In the genomic region with DNA sequence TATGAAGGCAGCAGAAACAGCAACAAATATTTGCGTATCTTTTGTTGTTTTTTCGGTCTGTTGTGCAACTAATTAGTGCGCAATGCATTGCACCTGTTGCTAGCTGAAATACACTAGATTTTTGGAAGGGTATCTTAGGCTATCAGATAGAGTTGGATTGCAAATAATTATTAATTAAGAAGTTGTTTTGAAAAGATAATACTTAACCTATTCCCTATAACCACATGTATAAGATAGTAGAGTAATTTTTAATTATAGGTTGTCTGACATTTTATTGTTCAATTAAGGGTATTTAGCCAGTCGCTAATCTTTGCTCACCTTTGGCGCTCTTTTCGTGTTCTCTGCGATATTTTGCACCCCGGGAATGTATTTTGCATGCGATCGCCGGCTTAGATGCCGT, we compare ENCODE assay signal across 3 fruit fly cellular contexts.
TF ChIP-seq lines count a peak whose summit lies in the region.

No protein-coding gene starts in this region.

- TF ChIP-seq CTCF in whole organism, embryonic (GFP tag; optimal IDR thresholded peaks at IDR 0.05; lab: Kevin White, UChicago), result no peak

TF ChIP-seq in whole organism, embryonic, 481 proteins besides CTCF, POLR2A, EP300 and RAD21:
- TF ChIP-seq pfk (GFP tag; optimal IDR thresholded peaks at IDR 0.05; lab: Kevin White, UChicago) (no peak), D19A (tag; optimal IDR thresholded peaks at IDR 0.05; lab: Kevin White, UChicago) (peak; percentile 8), Drgx (GFP tag; IDR thresholded peaks at IDR 0.05; lab: Robert Waterston, UW) (peak; percentile 50; the same call in 1 of the 2 replicates), sr (GFP tag; IDR thresholded peaks at IDR 0.05; lab: Robert Waterston, UW) (no peak)
TF ChIP-seq in whole organism, embryonic: peak in this region for 2.

TF ChIP-seq in whole organism, prepupa, 60 proteins besides CTCF, POLR2A, EP300 and RAD21 (continues in another document):
- TF ChIP-seq CG6792 (GFP tag; optimal IDR thresholded peaks at IDR 0.05; lab: Kevin White, UChicago) (no peak), CG8319 (GFP tag; optimal IDR thresholded peaks at IDR 0.05; lab: Kevin White, UChicago) (no peak), CG7368 (GFP tag; optimal IDR thresholded peaks at IDR 0.05; lab: Kevin White, UChicago) (no peak), CG11902 (GFP tag; optimal IDR thresholded peaks at IDR 0.05; lab: Kevin White, UChicago) (no peak), CG10631 (GFP tag; optimal IDR thresholded peaks at IDR 0.05; lab: Kevin White, UChicago) (peak; percentile 15), CG16779 (tag; optimal IDR thresholded peaks at IDR 0.05; lab: Kevin White, UChicago) (no peak), CG9139 (GFP tag; optimal IDR thresholded peaks at IDR 0.05; lab: Kevin White, UChicago) (no peak), net (GFP tag; optimal IDR thresholded peaks at IDR 0.05; lab: Kevin White, UChicago) (no peak), CG34406 (GFP tag; optimal IDR thresholded peaks at IDR 0.05; lab: Kevin White, UChicago) (no peak), acj6 (GFP tag; optimal IDR thresholded peaks at IDR 0.05; lab: Kevin White, UChicago) (peak; percentile 16), CG3032 (tag; optimal IDR thresholded peaks at IDR 0.05; lab: Kevin White, UChicago) (no peak), esn (GFP tag; optimal IDR thresholded peaks at IDR 0.05; lab: Kevin White, UChicago) (no peak), Hr4 (GFP tag; optimal IDR thresholded peaks at IDR 0.05; lab: Kevin White, UChicago) (peak; percentile 31), Ets21C (GFP tag; optimal IDR thresholded peaks at IDR 0.05; lab: Kevin White, UChicago) (no peak), CG3919 (GFP tag; optimal IDR thresholded peaks at IDR 0.05; lab: Kevin White, UChicago) (peak; percentile 3), vri (GFP tag; optimal IDR thresholded peaks at IDR 0.05; lab: Kevin White, UChicago) (no peak), CG4318 (GFP tag; optimal IDR thresholded peaks at IDR 0.05; lab: Kevin White, UChicago) (no peak), fkh (GFP tag; optimal IDR thresholded peaks at IDR 0.05; lab: Kevin White, UChicago) (no peak), CG8632 (GFP tag; optimal IDR thresholded peaks at IDR 0.05; lab: Kevin White, UChicago) (no peak), Gug (GFP tag; IDR thresholded peaks at IDR 0.05; lab: Robert Waterston, UW) (no peak), Eip78C (GFP tag; lab: Kevin White, UChicago) (peak; percentile 62), lz (GFP tag; optimal IDR thresholded peaks at IDR 0.05; lab: Kevin White, UChicago) (no peak), Sox102F (GFP tag; optimal IDR thresholded peaks at IDR 0.05; lab: Kevin White, UChicago) (no peak), pdm3 (GFP tag; optimal IDR thresholded peaks at IDR 0.05; lab: Kevin White, UChicago) (peak; percentile 8), spab (GFP tag; optimal IDR thresholded peaks at IDR 0.05; lab: Kevin White, UChicago) (no peak), dac (GFP tag; optimal IDR thresholded peaks at IDR 0.05; lab: Kevin White, UChicago) (no peak), Sox15 (GFP tag; optimal IDR thresholded peaks at IDR 0.05; lab: Kevin White, UChicago) (no peak), CG11762 (GFP tag; optimal IDR thresholded peaks at IDR 0.05; lab: Kevin White, UChicago; ENCODE audit: insufficient read depth) (no peak), svp (GFP tag; lab: Kevin White, UChicago) (peak; percentile 17), CG11294 (GFP tag; IDR thresholded peaks at IDR 0.05; lab: Robert Waterston, UW) (peak; percentile 37; the same call in 1 of the 2 replicates), Smox (GFP tag; optimal IDR thresholded peaks at IDR 0.05; lab: Kevin White, UChicago) (no peak), salr (GFP tag; optimal IDR thresholded peaks at IDR 0.05; lab: Kevin White, UChicago) (no peak), CG6276 (GFP tag; optimal IDR thresholded peaks at IDR 0.05; lab: Kevin White, UChicago) (peak; percentile 6), CG31627 (GFP tag; optimal IDR thresholded peaks at IDR 0.05; lab: Kevin White, UChicago) (no peak), CG1621 (tag; optimal IDR thresholded peaks at IDR 0.05; lab: Kevin White, UChicago) (no peak), Eip93F (GFP tag; optimal IDR thresholded peaks at IDR 0.05; lab: Kevin White, UChicago) (no peak), Hr39 (GFP tag; optimal IDR thresholded peaks at IDR 0.05; lab: Kevin White, UChicago) (no peak), cyc (GFP tag; optimal IDR thresholded peaks at IDR 0.05; lab: Kevin White, UChicago) (no peak), Met (GFP tag; optimal IDR thresholded peaks at IDR 0.05; lab: Kevin White, UChicago) (no peak), Sox14 (GFP tag; optimal IDR thresholded peaks at IDR 0.05; lab: Kevin White, UChicago) (no peak), eg (GFP tag; IDR thresholded peaks at IDR 0.05; lab: Robert Waterston, UW) (peak; percentile 60), OdsH (GFP tag; optimal IDR thresholded peaks at IDR 0.05; lab: Kevin White, UChicago) (peak; percentile 12), CG32006 (GFP tag; optimal IDR thresholded peaks at IDR 0.05; lab: Kevin White, UChicago) (peak; percentile 33)

TF ChIP-seq in whole organism, pupa, 21 proteins besides CTCF, POLR2A, EP300 and RAD21:
- TF ChIP-seq CG14655 (GFP tag; optimal IDR thresholded peaks at IDR 0.05; lab: Kevin White, UChicago) (peak; percentile 37), rn (GFP tag; IDR thresholded peaks at IDR 0.05; lab: Robert Waterston, UW) (no peak), CG32121 (GFP tag; IDR thresholded peaks at IDR 0.05; lab: Robert Waterston, UW) (peak; percentile 58; the same call in 1 of the 2 replicates)
